Worm (Caenorhabditis elegans) whole organism, L3 larva: ENCODE data around the gene F30B5.11.
"Not testable (repeated sequence)": the region's sequence is repeated elsewhere in the genome, so short reads cannot be mapped to it uniquely, and the experiment has no call there.

ENCODE experiments used
- R02D3.7 ChIP-seq: fragments of 150-350 bp; optimal IDR thresholded peaks from 2 replicates; lab custom pipeline; 2014; ENCODE audit warnings: missing biosample characterization, missing genetic modification characterization
- ZK546.5 ChIP-seq: sonication (generic microtip); optimal IDR thresholded peaks from 2 replicates; lab custom pipeline; 2017; ENCODE audit warnings: missing biosample characterization, missing genetic modification characterization
- aly-2 ChIP-seq: fragments of 150-350 bp; optimal IDR thresholded peaks from 2 replicates; lab custom pipeline; 2014; ENCODE audit warnings: missing biosample characterization, missing genetic modification characterization
- ceh-16 ChIP-seq: sonication (generic microtip); optimal IDR thresholded peaks from 2 replicates; lab custom pipeline; 2017; ENCODE audit warnings: missing biosample characterization, missing genetic modification characterization
- ceh-28 ChIP-seq: fragments of 150-350 bp; optimal IDR thresholded peaks from 2 replicates; lab custom pipeline; 2014; ENCODE audit warnings: missing biosample characterization, missing genetic modification reagents, missing genetic modification characterization
- ceh-82 ChIP-seq: fragments of 150-350 bp; optimal IDR thresholded peaks from 2 replicates; lab custom pipeline; 2014; ENCODE audit warnings: missing biosample characterization, missing genetic modification characterization
- ceh-9 ChIP-seq: sonication (generic microtip); optimal IDR thresholded peaks from 2 replicates; lab custom pipeline; 2018; ENCODE audit warnings: missing biosample characterization, missing genetic modification characterization
- daf-12 ChIP-seq: fragments of 150-350 bp; optimal IDR thresholded peaks from 2 replicates; lab custom pipeline; 2014; ENCODE audit warnings: missing biosample characterization, missing genetic modification reagents, missing genetic modification characterization
- egl-27 ChIP-seq: sonication (generic microtip); optimal IDR thresholded peaks from 4 replicates; lab custom pipeline; 2017; ENCODE audit warnings: missing biosample characterization, missing genetic modification reagents, missing genetic modification characterization
- fkh-2 ChIP-seq: fragments of 150-350 bp; optimal IDR thresholded peaks from 2 replicates; lab custom pipeline; 2014; ENCODE audit warnings: missing biosample characterization, missing genetic modification reagents, missing genetic modification characterization
- fos-1 ChIP-seq: fragments of 150-350 bp; optimal IDR thresholded peaks from 2 replicates; lab custom pipeline; 2014; ENCODE audit warnings: missing biosample characterization, missing genetic modification characterization
- hmg-11 ChIP-seq: sonication (generic microtip); optimal IDR thresholded peaks from 2 replicates; lab custom pipeline; 2016; ENCODE audit warnings: missing genetic modification characterization, missing compliant biosample characterization
- jun-1 ChIP-seq: fragments of 150-350 bp; optimal IDR thresholded peaks from 2 replicates; lab custom pipeline; 2014; ENCODE audit warnings: missing biosample characterization, missing genetic modification reagents, missing genetic modification characterization
- lin-15B ChIP-seq: fragments of 150-350 bp; optimal IDR thresholded peaks from 2 replicates; lab custom pipeline; 2014; ENCODE audit warnings: missing biosample characterization, missing genetic modification characterization
- lin-39 ChIP-seq: fragments of 150-350 bp; optimal IDR thresholded peaks from 2 replicates; lab custom pipeline; 2018; ENCODE audit warnings: missing biosample characterization, missing genetic modification reagents, missing genetic modification characterization
- mml-1 ChIP-seq: fragments of 150-350 bp; sonication (generic microtip); optimal IDR thresholded peaks from 3 replicates; lab custom pipeline; 2014; ENCODE audit warnings: missing biosample characterization, missing genetic modification characterization
- nfya-1 ChIP-seq: sonication (generic microtip); optimal IDR thresholded peaks from 2 replicates; lab custom pipeline; 2017; ENCODE audit warnings: missing genetic modification characterization, mild to moderate bottlenecking, missing compliant biosample characterization, antibody characterized with exemption, moderate library complexity; ENCODE audit not compliant: insufficient read depth
- nhr-11 ChIP-seq: fragments of 150-350 bp; optimal IDR thresholded peaks from 2 replicates; lab custom pipeline; 2014; ENCODE audit warnings: missing biosample characterization, missing genetic modification characterization
- nhr-12 ChIP-seq: fragments of 150-350 bp; optimal IDR thresholded peaks from 2 replicates; lab custom pipeline; 2014; ENCODE audit warnings: missing biosample characterization, missing genetic modification characterization
- nhr-23 ChIP-seq: fragments of 150-350 bp; optimal IDR thresholded peaks from 2 replicates; lab custom pipeline; 2014; ENCODE audit warnings: missing biosample characterization, missing genetic modification reagents, missing genetic modification characterization
- nhr-237 ChIP-seq: fragments of 150-350 bp; optimal IDR thresholded peaks from 2 replicates; lab custom pipeline; 2014; ENCODE audit warnings: missing biosample characterization, missing genetic modification characterization
- nhr-25 ChIP-seq: sonication (generic microtip); optimal IDR thresholded peaks from 2 replicates; lab custom pipeline; 2017; ENCODE audit warnings: missing biosample characterization, missing genetic modification characterization
- nhr-28 ChIP-seq: fragments of 150-350 bp; optimal IDR thresholded peaks from 2 replicates; lab custom pipeline; 2014; ENCODE audit warnings: missing biosample characterization, missing genetic modification characterization
- nhr-43 ChIP-seq: sonication (generic microtip); optimal IDR thresholded peaks from 2 replicates; lab custom pipeline; 2016; ENCODE audit warnings: mild to moderate bottlenecking, missing genetic modification characterization, missing compliant biosample characterization; ENCODE audit not compliant: poor library complexity, severe bottlenecking
- nhr-67 ChIP-seq: fragments of 150-350 bp; optimal IDR thresholded peaks from 2 replicates; lab custom pipeline; 2014; ENCODE audit warnings: missing biosample characterization, missing genetic modification characterization
- nhr-76 ChIP-seq: fragments of 150-350 bp; sonication (generic microtip); optimal IDR thresholded peaks from 5 replicates; lab custom pipeline; 2014; ENCODE audit warnings: missing biosample characterization, missing genetic modification characterization
- nhr-77 ChIP-seq: fragments of 150-350 bp; optimal IDR thresholded peaks from 2 replicates; lab custom pipeline; 2014; ENCODE audit warnings: missing biosample characterization, missing genetic modification characterization
- pha-4 ChIP-seq: fragments of 150-350 bp; optimal IDR thresholded peaks from 2 replicates; lab custom pipeline; 2014; ENCODE audit warnings: missing biosample characterization, missing genetic modification reagents, missing genetic modification characterization
- pqm-1 ChIP-seq: fragments of 150-350 bp; optimal IDR thresholded peaks from 2 replicates; lab custom pipeline; 2017; ENCODE audit warnings: missing biosample characterization, missing genetic modification characterization, inconsistent platforms
- sea-2 ChIP-seq: fragments of 150-350 bp; sonication (generic microtip); optimal IDR thresholded peaks from 4 replicates; lab custom pipeline; 2014; ENCODE audit warnings: missing biosample characterization, missing genetic modification reagents, missing genetic modification characterization
- skn-1 ChIP-seq: fragments of 150-350 bp; optimal IDR thresholded peaks from 2 replicates; lab custom pipeline; 2014; ENCODE audit warnings: missing biosample characterization, missing genetic modification characterization
- snpc-4 ChIP-seq: fragments of 150-350 bp; optimal IDR thresholded peaks from 2 replicates; lab custom pipeline; 2014; ENCODE audit warnings: missing biosample characterization, missing genetic modification characterization
- tbx-2 ChIP-seq: sonication (generic microtip); optimal IDR thresholded peaks from 2 replicates; lab custom pipeline; 2016; ENCODE audit warnings: mild to moderate bottlenecking, missing genetic modification characterization, missing compliant biosample characterization
- unc-62 ChIP-seq: fragments of 150-350 bp; sonication (generic microtip); optimal IDR thresholded peaks from 4 replicates; lab custom pipeline; 2014; ENCODE audit warnings: missing biosample characterization, missing genetic modification reagents, missing genetic modification characterization
- ztf-11 ChIP-seq: fragments of 150-350 bp; optimal IDR thresholded peaks from 2 replicates; lab custom pipeline; 2014; ENCODE audit warnings: missing biosample characterization, missing genetic modification characterization
- ztf-4 ChIP-seq: fragments of 150-350 bp; optimal IDR thresholded peaks from 2 replicates; lab custom pipeline; 2014; ENCODE audit warnings: missing biosample characterization, missing genetic modification characterization

The F30B5.11 gene

DNA sequence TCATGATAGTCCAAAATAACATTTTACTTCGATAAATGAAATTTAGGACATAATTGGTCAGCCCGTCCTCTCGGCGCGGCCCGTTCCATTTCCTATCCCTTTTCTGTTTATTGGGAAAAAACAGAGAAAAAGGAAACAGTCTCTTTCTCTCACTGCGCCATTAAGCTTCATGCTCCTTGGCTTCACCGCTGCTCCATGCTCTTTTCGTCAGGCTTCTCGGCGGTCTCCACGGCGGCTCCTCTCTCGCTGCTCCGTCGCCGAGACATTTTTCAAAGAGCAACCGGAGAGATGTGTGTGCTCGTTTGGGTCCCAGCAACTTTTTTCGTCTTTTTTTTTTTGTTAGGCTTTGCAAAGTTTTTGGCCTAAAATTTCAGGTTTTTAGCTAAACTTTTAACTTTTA lies 9.0 kb downstream of the F30B5.11 start:
- no peak for TF ChIP-seq tbx-2 (tag; lab: Kevin White, UChicago)
- no peak for TF ChIP-seq nhr-23 (tag; lab: Kevin White, UChicago)
- TF ChIP-seq pha-4, result no peak
- no peak for TF ChIP-seq nhr-237 (tag; lab: Kevin White, UChicago)
- no peak for TF ChIP-seq fkh-2 (tag; lab: Kevin White, UChicago)
- no peak for TF ChIP-seq skn-1
- TF ChIP-seq unc-62, result no peak
- TF ChIP-seq ceh-28 (tag; lab: Kevin White, UChicago), result no peak
- TF ChIP-seq lin-15B (tag; lab: Kevin White, UChicago), result peak; percentile 15
- TF ChIP-seq mml-1, result no peak
- TF ChIP-seq nhr-67 (tag; lab: Kevin White, UChicago), result no peak
- TF ChIP-seq ceh-16 (tag; lab: Kevin White, UChicago), result no peak
- peak; percentile 34 for TF ChIP-seq lin-39 (tag; lab: Kevin White, UChicago)
- no peak for TF ChIP-seq aly-2 (tag; lab: Kevin White, UChicago)
- TF ChIP-seq R02D3.7 (tag; lab: Kevin White, UChicago), result no peak
- TF ChIP-seq nfya-1 (tag; lab: Kevin White, UChicago), result peak; percentile 37
- no peak for TF ChIP-seq nhr-25 (tag; lab: Kevin White, UChicago)
- TF ChIP-seq nhr-77, result no peak
- no peak for TF ChIP-seq daf-12 (tag; lab: Kevin White, UChicago)
- TF ChIP-seq ztf-4 (tag; lab: Kevin White, UChicago), result no peak
- no peak for TF ChIP-seq nhr-76 (tag; lab: Kevin White, UChicago)
- TF ChIP-seq hmg-11, result no peak

DNA sequence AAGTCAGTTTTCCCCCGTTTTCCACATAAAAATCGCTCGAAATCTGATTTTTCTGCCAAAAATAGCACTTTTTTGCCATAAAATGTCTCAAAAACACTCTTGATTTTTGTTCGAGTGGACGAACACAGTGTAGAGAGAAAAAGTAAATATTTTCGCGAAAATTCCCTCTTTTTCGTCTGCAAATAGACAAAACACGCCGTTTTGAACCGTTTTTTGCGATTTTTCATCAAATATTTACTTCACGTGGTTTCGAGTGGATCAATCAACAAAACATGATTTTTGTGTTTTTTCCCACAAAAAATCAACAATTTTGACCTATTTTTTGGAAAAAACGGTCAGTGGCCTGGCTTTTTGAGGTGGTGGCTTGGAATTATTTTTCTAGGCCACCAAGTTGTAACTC lies 10.8 kb downstream of the F30B5.11 start:
- TF ChIP-seq pha-4, result peak; percentile 98
- no peak for TF ChIP-seq lin-15B (tag; lab: Kevin White, UChicago)

DNA sequence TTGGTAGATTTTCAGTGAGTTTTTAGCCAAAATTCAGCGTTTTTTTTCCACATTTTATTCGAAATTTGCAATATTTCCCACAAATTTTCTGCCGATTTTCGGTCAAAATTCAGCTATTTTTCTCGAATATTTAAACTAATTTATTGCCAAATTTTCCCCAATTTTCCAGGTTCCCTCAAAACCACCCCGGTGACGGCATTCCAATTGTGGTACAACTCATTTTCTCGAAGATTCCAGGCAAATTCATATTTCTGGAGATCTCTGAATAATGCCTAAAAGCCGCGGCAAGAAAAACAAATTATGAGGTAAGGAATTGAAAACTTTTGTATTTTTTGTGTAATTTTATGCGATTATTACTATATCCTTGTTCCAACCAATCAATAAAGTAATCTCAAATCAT lies 12.8 kb downstream of the F30B5.11 start, which contains the start of gene osgn-1:
TSS of gene osgn-1 (plus strand) at position 301 of the 400 bp plus-strand sequence.
- TF ChIP-seq ceh-9 (tag; lab: Kevin White, UChicago), result no peak
- no peak for TF ChIP-seq nhr-12 (tag; lab: Kevin White, UChicago)
- TF ChIP-seq sea-2, result no peak
- TF ChIP-seq ztf-11 (tag; lab: Kevin White, UChicago), result no peak
- no peak for TF ChIP-seq fos-1 (tag; lab: Kevin White, UChicago)
- no peak for TF ChIP-seq pqm-1 (tag; lab: Kevin White, UChicago)
- no peak for TF ChIP-seq ztf-4 (tag; lab: Kevin White, UChicago)
- no peak for TF ChIP-seq nhr-11 (tag; lab: Kevin White, UChicago)
- no peak for TF ChIP-seq lin-15B (tag; lab: Kevin White, UChicago)
- TF ChIP-seq ZK546.5 (tag; lab: Kevin White, UChicago), result no peak
- no peak for TF ChIP-seq snpc-4 (tag; lab: Kevin White, UChicago)
- TF ChIP-seq nhr-28 (tag; lab: Kevin White, UChicago), result no peak
- no peak for TF ChIP-seq nfya-1 (tag; lab: Kevin White, UChicago)
- TF ChIP-seq unc-62, result no peak
- TF ChIP-seq ceh-82, result no peak
- TF ChIP-seq, all 47 proteins: peak for 0

ce11 chrIV:4204275-4204674 lies 15.6 kb downstream of the F30B5.11 start, which contains the start of gene pax-2:
Gene pax-2 (minus strand): TSS chrIV:4204375.
- TF ChIP-seq ceh-16 (tag; lab: Kevin White, UChicago), result no peak
- no peak for TF ChIP-seq sea-2
- no peak for TF ChIP-seq jun-1 (tag; lab: Kevin White, UChicago)
- TF ChIP-seq hmg-11, result no peak

ce11 chrIV:4197167-4197566 lies 22.7 kb downstream of the F30B5.11 start, which contains the start of gene cyp-25A6:
Gene cyp-25A6 (plus strand): TSS chrIV:4197467.
- not testable (repeated sequence) for TF ChIP-seq nhr-67 (tag; lab: Kevin White, UChicago); egl-27 (tag; lab: Kevin White, UChicago); nhr-43
